Worm (Caenorhabditis elegans) whole organism, midembryonic: Measurements from ENCODE around the gene nhr-180.

Experiments
- T22C8.4 ChIP-seq: fragments of 200-800 bp; sonication (Bioruptor generic); IDR thresholded peaks from 2 replicates; pipeline ENCODE4 v1.3.6; 2022; ENCODE audit warnings: missing genetic modification characterization, missing compliant biosample characterization
- cog-1 ChIP-seq: sonication (generic microtip); optimal IDR thresholded peaks from 2 replicates; lab custom pipeline; 2016; ENCODE audit warnings: missing genetic modification characterization, missing compliant biosample characterization
- flt-1 ChIP-seq: fragments of 200-800 bp; sonication (Bioruptor generic); IDR thresholded peaks from 2 replicates; pipeline ENCODE4 v1.3.6; 2022; ENCODE audit warnings: missing genetic modification characterization, missing compliant biosample characterization
- klf-2 ChIP-seq: fragments of 200-800 bp; sonication (Bioruptor generic); conservative IDR thresholded peaks from 2 replicates; pipeline ENCODE4 v1.3.6; 2022; ENCODE audit warnings: missing genetic modification reagents, missing genetic modification characterization, missing compliant biosample characterization
- med-1 ChIP-seq: sonication (generic microtip); optimal IDR thresholded peaks from 2 replicates; lab custom pipeline; 2017; ENCODE audit warnings: missing genetic modification characterization, mild to moderate bottlenecking, missing compliant biosample characterization, antibody characterized with exemption, missing genetic modification reagents; ENCODE audit not compliant: insufficient read depth
- ref-1 ChIP-seq: fragments of 200-800 bp; sonication (Bioruptor generic); conservative IDR thresholded peaks from 2 replicates; pipeline ENCODE4 v1.3.6; 2022; ENCODE audit warnings: missing genetic modification reagents, missing genetic modification characterization, missing compliant biosample characterization
- tab-1 ChIP-seq: fragments of 200-800 bp; sonication (Bioruptor generic); IDR thresholded peaks from 2 replicates; pipeline ENCODE4 v1.3.6; 2022; ENCODE audit warnings: missing genetic modification characterization, missing compliant biosample characterization
- ztf-23 ChIP-seq: fragments of 200-800 bp; sonication (Bioruptor generic); IDR thresholded peaks from 2 replicates; pipeline ENCODE4 v1.3.6; 2022; ENCODE audit warnings: missing genetic modification reagents, missing genetic modification characterization, missing compliant biosample characterization
- ztf-29 ChIP-seq: fragments of 200-800 bp; sonication (Bioruptor generic); IDR thresholded peaks from 2 replicates; pipeline ENCODE4 v1.3.6; 2022; ENCODE audit warnings: missing genetic modification reagents, missing genetic modification characterization, missing compliant biosample characterization

DNA sequence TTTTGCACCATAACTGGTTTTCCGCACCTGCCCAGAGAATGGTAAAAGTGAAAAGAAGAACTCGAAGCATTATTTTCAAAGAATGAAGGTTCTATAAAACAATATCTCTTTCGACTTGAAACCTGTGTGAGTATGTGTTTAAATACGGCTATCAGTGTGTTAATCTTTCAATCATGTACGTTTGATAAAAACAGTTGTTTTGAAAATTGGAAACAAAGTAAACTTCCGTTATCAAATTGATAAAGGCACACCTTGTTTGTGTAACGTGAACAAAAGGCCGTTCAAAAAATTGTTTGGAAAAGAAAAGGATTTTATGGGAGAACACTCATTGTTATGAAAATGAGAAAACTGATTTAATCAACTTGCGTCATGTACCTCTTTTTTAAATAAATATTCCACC, 41.0 kb downstream of the nhr-180 start, which contains the start of gene F48G7.7:
- TF ChIP-seq tab-1 (GFP tag; lab: Robert Waterston, UW) (no peak), T22C8.4 (GFP tag; lab: Robert Waterston, UW) (no peak), cog-1 (tag; lab: Kevin White, UChicago) (no peak), ztf-29 (no peak), flt-1 (GFP tag; lab: Robert Waterston, UW) (no peak), ref-1 (GFP tag; lab: Robert Waterston, UW) (no peak), klf-2 (GFP tag; lab: Robert Waterston, UW) (no peak), med-1 (no peak), ztf-23 (GFP tag; lab: Robert Waterston, UW) (no peak)
